Worm (Caenorhabditis elegans) whole organism, L3 larva: ENCODE results near the gene F49C5.12.

ENCODE experiments used
- aly-2 ChIP-seq: fragments of 150-350 bp; optimal IDR thresholded peaks from 2 replicates; lab custom pipeline; 2014; ENCODE audit warnings: missing biosample characterization, missing genetic modification characterization
- ceh-9 ChIP-seq: sonication (generic microtip); optimal IDR thresholded peaks from 2 replicates; lab custom pipeline; 2018; ENCODE audit warnings: missing biosample characterization, missing genetic modification characterization
- egl-27 ChIP-seq: sonication (generic microtip); optimal IDR thresholded peaks from 4 replicates; lab custom pipeline; 2017; ENCODE audit warnings: missing biosample characterization, missing genetic modification reagents, missing genetic modification characterization
- fkh-10 ChIP-seq: sonication (generic microtip); optimal IDR thresholded peaks from 2 replicates; lab custom pipeline; 2017; ENCODE audit warnings: missing biosample characterization, missing genetic modification reagents, missing genetic modification characterization
- fos-1 ChIP-seq: fragments of 150-350 bp; optimal IDR thresholded peaks from 2 replicates; lab custom pipeline; 2014; ENCODE audit warnings: missing biosample characterization, missing genetic modification characterization
- nhr-11 ChIP-seq: fragments of 150-350 bp; optimal IDR thresholded peaks from 2 replicates; lab custom pipeline; 2014; ENCODE audit warnings: missing biosample characterization, missing genetic modification characterization
- nhr-237 ChIP-seq: fragments of 150-350 bp; optimal IDR thresholded peaks from 2 replicates; lab custom pipeline; 2014; ENCODE audit warnings: missing biosample characterization, missing genetic modification characterization
- sea-2 ChIP-seq: fragments of 150-350 bp; sonication (generic microtip); optimal IDR thresholded peaks from 4 replicates; lab custom pipeline; 2014; ENCODE audit warnings: missing biosample characterization, missing genetic modification reagents, missing genetic modification characterization
- unc-62 ChIP-seq: fragments of 150-350 bp; sonication (generic microtip); optimal IDR thresholded peaks from 4 replicates; lab custom pipeline; 2014; ENCODE audit warnings: missing biosample characterization, missing genetic modification reagents, missing genetic modification characterization

- TF ChIP-seq fos-1 (tag; lab: Kevin White, UChicago) (no peak), egl-27 (tag; lab: Kevin White, UChicago) (no peak), nhr-237 (no peak), sea-2 (GFP tag; lab: Kevin White, UChicago) (no peak), aly-2 (tag; lab: Kevin White, UChicago) (no peak), unc-62 (GFP tag; lab: Kevin White, UChicago) (no peak), fkh-10 (no peak), nhr-11 (tag; lab: Kevin White, UChicago) (no peak), ceh-9 (no peak)
These were observed 40.5 kb downstream of the F49C5.12 start, which contains the start of gene ceh-99 for ce11 chrII:12519616-12520015.
